Worm (Caenorhabditis elegans) whole organism, L4/young adult: ENCODE data around the gene chil-23.
"Not testable (repeated sequence)": the region's sequence is repeated elsewhere in the genome, so short reads cannot be mapped to it uniquely, and the experiment has no call there.

Source experiments
- W03F9.2 ChIP-seq: fragments of 150-350 bp; optimal IDR thresholded peaks from 2 replicates; lab custom pipeline; 2014; ENCODE audit warnings: missing biosample characterization, missing genetic modification characterization
- dao-5 ChIP-seq: sonication (generic microtip); optimal IDR thresholded peaks from 2 replicates; lab custom pipeline; 2016; ENCODE audit warnings: missing genotype, missing genetic modification characterization, moderate library complexity, missing compliant biosample characterization
- him-1 ChIP-seq: sonication (generic microtip); optimal IDR thresholded peaks from 2 replicates; lab custom pipeline; 2016; ENCODE audit warnings: missing genotype, missing genetic modification reagents, missing genetic modification characterization, missing compliant biosample characterization

The chil-23 gene

ce11 chrII:9483342-9483741, 14.9 kb upstream of the chil-23 start:
- TF ChIP-seq W03F9.2 (tag; lab: Kevin White, UChicago) = no peak

ce11 chrII:9482529-9482928, 14.1 kb upstream of the chil-23 start:
- TF ChIP-seq dao-5 (tag; lab: Kevin White, UChicago) = no peak
- TF ChIP-seq him-1 (tag; lab: Kevin White, UChicago) = no peak
- TF ChIP-seq W03F9.2 (tag; lab: Kevin White, UChicago) = no peak

- TF ChIP-seq dao-5 (tag; lab: Kevin White, UChicago) (no peak), W03F9.2 (tag; lab: Kevin White, UChicago) (no peak), him-1 (tag; lab: Kevin White, UChicago) (no peak)
These were observed 13.0 kb upstream of the chil-23 start for ce11 chrII:9481427-9481826.

- TF ChIP-seq dao-5 (tag; lab: Kevin White, UChicago) = no peak
These were observed 11.6 kb upstream of the chil-23 start, which contains the start of gene T19H5.7 for ce11 chrII:9480006-9480405. Gene T19H5.7 (minus strand): TSS chrII:9480106.

ce11 chrII:9477567-9477966, 9.2 kb upstream of the chil-23 start, which contains the start of gene chil-27:
Gene chil-27 (plus strand): TSS chrII:9477867.
- TF ChIP-seq dao-5 (tag; lab: Kevin White, UChicago) = no peak
- no peak for TF ChIP-seq him-1 (tag; lab: Kevin White, UChicago)
- TF ChIP-seq W03F9.2 (tag; lab: Kevin White, UChicago) = no peak

ce11 chrII:9474367-9475105, 6.1 kb upstream of the chil-23 start, which contains the start of the genes chil-25 and chil-26:
Gene chil-25 (minus strand): TSS chrII:9474467.
Gene chil-26 (plus strand): TSS chrII:9475055.
- TF ChIP-seq dao-5 (tag; lab: Kevin White, UChicago) = no peak
- TF ChIP-seq W03F9.2 (tag; lab: Kevin White, UChicago) = no peak
- TF ChIP-seq him-1 (tag; lab: Kevin White, UChicago) = no peak

- TF ChIP-seq W03F9.2 (tag; lab: Kevin White, UChicago) (no peak), dao-5 (tag; lab: Kevin White, UChicago) (no peak), him-1 (tag; lab: Kevin White, UChicago) (no peak)
These were observed 1.6 kb upstream of the chil-23 start, which contains the start of gene T19H5.6 for ce11 chrII:9470027-9470426. Gene T19H5.6 (minus strand): TSS chrII:9470221.

- TF ChIP-seq him-1 (tag; lab: Kevin White, UChicago) = no peak
- no peak for TF ChIP-seq dao-5 (tag; lab: Kevin White, UChicago)
- no peak for TF ChIP-seq W03F9.2 (tag; lab: Kevin White, UChicago)
These were observed 2.3 kb downstream of the chil-23 start, which contains the start of gene chil-22 for ce11 chrII:9466095-9466494. Gene chil-22 (minus strand): TSS chrII:9466195.

ce11 chrII:9461881-9462280, 6.5 kb downstream of the chil-23 start, which contains the start of gene chil-21:
Gene chil-21 (minus strand): TSS chrII:9461981.
- TF ChIP-seq him-1, W03F9.2, dao-5 (tag; lab: Kevin White, UChicago): not testable (repeated sequence)

ce11 chrII:9459462-9459861, 8.9 kb downstream of the chil-23 start, which contains the start of gene R09D1.14:
Gene R09D1.14 (minus strand): TSS chrII:9459562.
- not testable (repeated sequence) for TF ChIP-seq W03F9.2, dao-5, him-1 (tag; lab: Kevin White, UChicago)

- TF ChIP-seq dao-5 (tag; lab: Kevin White, UChicago) (no peak), him-1 (tag; lab: Kevin White, UChicago) (no peak), W03F9.2 (tag; lab: Kevin White, UChicago) (no peak)
These were observed 14.1 kb downstream of the chil-23 start, which contains the start of gene chil-19 for ce11 chrII:9454304-9454703. Gene chil-19 (minus strand): TSS chrII:9454404.

ce11 chrII:9452172-9452571, 16.2 kb downstream of the chil-23 start, which contains the start of gene R09D1.12:
Gene R09D1.12 (minus strand): TSS chrII:9452272.
- TF ChIP-seq W03F9.2, him-1, dao-5 (tag; lab: Kevin White, UChicago): not testable (repeated sequence)

ce11 chrII:9447965-9448364, 20.4 kb downstream of the chil-23 start, which contains the start of gene chil-18:
Gene chil-18 (plus strand): TSS chrII:9448265.
- no peak for TF ChIP-seq W03F9.2 (tag; lab: Kevin White, UChicago)
- TF ChIP-seq dao-5 (tag; lab: Kevin White, UChicago) = no peak
- no peak for TF ChIP-seq him-1 (tag; lab: Kevin White, UChicago)
